Worm (Caenorhabditis elegans) whole organism, mixed stage, embryonic: Measurements from ENCODE around the gene tbc-8.

Experiments
- elt-1 ChIP-seq: sonication (generic microtip); optimal IDR thresholded peaks from 2 replicates; lab custom pipeline; 2017; ENCODE audit warnings: missing genetic modification characterization, mild to moderate bottlenecking, missing compliant biosample characterization, antibody characterized with exemption, moderate library complexity, borderline replicate concordance; ENCODE audit not compliant: insufficient read depth
- flh-1 ChIP-seq: fragments of 200-800 bp; sonication (Bioruptor generic); optimal IDR thresholded peaks from 2 replicates; lab custom pipeline; 2018; ENCODE audit warnings: mild to moderate bottlenecking, missing genetic modification characterization, moderate library complexity, missing compliant biosample characterization
- mep-1 ChIP-seq: fragments of 150-350 bp; optimal IDR thresholded peaks from 2 replicates; lab custom pipeline; 2017; ENCODE audit warnings: missing biosample characterization, missing genetic modification reagents, missing genetic modification characterization, inconsistent platforms
- nhr-28 ChIP-seq: fragments of 150-350 bp; optimal IDR thresholded peaks from 2 replicates; lab custom pipeline; 2014; ENCODE audit warnings: missing biosample characterization, missing genetic modification characterization
- sem-2 ChIP-seq: fragments of 200-800 bp; sonication (Bioruptor generic); optimal IDR thresholded peaks from 2 replicates; lab custom pipeline; 2018; ENCODE audit warnings: mild to moderate bottlenecking, missing genetic modification characterization, missing compliant biosample characterization
- snpc-4 ChIP-seq: fragments of 150-350 bp; optimal IDR thresholded peaks from 2 replicates; lab custom pipeline; 2014; ENCODE audit warnings: missing biosample characterization, missing genetic modification characterization

DNA sequence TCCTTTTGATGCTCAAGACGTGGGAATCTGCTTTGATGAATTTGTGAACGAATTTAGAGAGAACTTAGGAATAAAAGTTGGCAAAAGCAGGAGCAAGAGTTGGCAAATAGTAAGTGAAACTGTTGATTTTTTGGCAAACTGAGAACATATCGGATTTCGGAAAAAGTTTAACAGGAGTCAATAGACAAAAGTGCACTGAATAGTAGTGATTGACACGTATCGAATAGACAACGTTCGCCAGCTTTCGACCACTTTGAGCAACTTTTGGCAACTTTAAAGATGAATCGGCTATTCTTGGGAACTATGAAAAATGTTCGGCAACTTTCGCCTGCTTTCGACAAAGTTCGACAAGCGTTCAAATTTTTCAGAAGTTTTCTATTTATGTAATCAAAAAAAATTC lies 26.9 kb downstream of the tbc-8 start, which contains the start of gene M03C11.9:
- TF ChIP-seq sem-2 (GFP tag; lab: Kevin White, UChicago) (no peak), mep-1 (tag; lab: Kevin White, UChicago) (no peak), elt-1 (no peak), nhr-28 (tag; lab: Kevin White, UChicago) (no peak), flh-1 (GFP tag; lab: Kevin White, UChicago) (no peak), snpc-4 (tag; lab: Kevin White, UChicago) (no peak)
